Fruit fly (Drosophila melanogaster): Measurements from ENCODE around the gene CG10163.

- TF ChIP-seq CG34367 (tag; optimal IDR thresholded peaks at IDR 0.05) (no peak), CG9948 (tag; optimal IDR thresholded peaks at IDR 0.05) (no peak), Pif1B (GFP tag; optimal IDR thresholded peaks at IDR 0.05) (no peak), CG13204 (GFP tag; optimal IDR thresholded peaks at IDR 0.05) (no peak), EcR (GFP tag; optimal IDR thresholded peaks at IDR 0.05) (no peak)
Measured at dm6 chr3L:6258660-6259059, at the start of gene CG10163.

Data from whole organism, pupa.